Worm (Caenorhabditis elegans) whole organism, young adult: ENCODE measurements around the gene clh-1.

ENCODE experiments used
- B0035.1 ChIP-seq: sonication (generic microtip); optimal IDR thresholded peaks from 2 replicates; lab custom pipeline; 2016; ENCODE audit warnings: missing genetic modification characterization, mild to moderate bottlenecking, missing compliant biosample characterization, missing genotype, missing genetic modification reagents
- B0261.1 ChIP-seq: sonication (generic microtip); optimal IDR thresholded peaks from 2 replicates; lab custom pipeline; 2016; ENCODE audit warnings: mild to moderate bottlenecking, missing genetic modification characterization, moderate library complexity, missing compliant biosample characterization
- C17E4.6 ChIP-seq: fragments of 200-800 bp; sonication (Bioruptor generic); IDR thresholded peaks from 2 replicates; pipeline ENCODE4 v1.3.6; 2022; ENCODE audit warnings: missing genetic modification reagents, missing genetic modification characterization, missing compliant biosample characterization
- F10E7.11 ChIP-seq: sonication (generic microtip); optimal IDR thresholded peaks from 2 replicates; lab custom pipeline; 2017; ENCODE audit warnings: mild to moderate bottlenecking, missing genetic modification characterization, moderate library complexity, missing compliant biosample characterization
- F55B11.4 ChIP-seq: sonication (generic microtip); optimal IDR thresholded peaks from 2 replicates; lab custom pipeline; 2016; ENCODE audit warnings: missing compliant biosample characterization, missing genetic modification characterization, borderline replicate concordance; ENCODE audit not compliant: insufficient read depth
- F57C9.4 ChIP-seq: sonication (generic microtip); optimal IDR thresholded peaks from 2 replicates; lab custom pipeline; 2017; ENCODE audit warnings: mild to moderate bottlenecking, missing genetic modification characterization, missing compliant biosample characterization
- T26A5.8 ChIP-seq: sonication (generic microtip); optimal IDR thresholded peaks from 2 replicates; lab custom pipeline; 2016; ENCODE audit warnings: missing genetic modification characterization, missing compliant biosample characterization
- Y53G8AR.9 ChIP-seq: fragments of 200-800 bp; sonication (Bioruptor generic); conservative IDR thresholded peaks from 2 replicates; pipeline ENCODE4 v1.3.6; 2022; ENCODE audit warnings: missing genetic modification reagents, missing genetic modification characterization, missing compliant biosample characterization
- aptf-3 ChIP-seq: fragments of 200-800 bp; sonication (Bioruptor generic); IDR thresholded peaks from 2 replicates; pipeline ENCODE4 v1.3.6; 2022; ENCODE audit warnings: missing genetic modification characterization, missing compliant biosample characterization
- atf-7 ChIP-seq: sonication (generic microtip); optimal IDR thresholded peaks from 2 replicates; lab custom pipeline; 2017; ENCODE audit warnings: mild to moderate bottlenecking, missing genetic modification characterization, missing compliant biosample characterization
- cebp-2 ChIP-seq: fragments of 200-800 bp; sonication (Bioruptor generic); IDR thresholded peaks from 2 replicates; pipeline ENCODE4 v1.3.6; 2022; ENCODE audit warnings: missing genetic modification characterization, missing compliant biosample characterization
- ceh-79 ChIP-seq: sonication (generic microtip); optimal IDR thresholded peaks from 2 replicates; lab custom pipeline; 2017; ENCODE audit warnings: mild to moderate bottlenecking, missing genetic modification characterization, missing compliant biosample characterization
- dpl-1 ChIP-seq: fragments of 150-350 bp; optimal IDR thresholded peaks from 2 replicates; lab custom pipeline; 2014; ENCODE audit warnings: missing biosample characterization, missing genetic modification reagents, missing genetic modification characterization
- egl-18 ChIP-seq: fragments of 200-800 bp; sonication (Bioruptor generic); IDR thresholded peaks from 2 replicates; pipeline ENCODE4 v1.3.6; 2022; ENCODE audit warnings: missing genetic modification reagents, missing genetic modification characterization, missing compliant biosample characterization
- hlh-26 ChIP-seq: fragments of 200-800 bp; sonication (Bioruptor generic); conservative IDR thresholded peaks from 2 replicates; pipeline ENCODE4 v1.3.6; 2022; ENCODE audit warnings: missing genetic modification reagents, missing genetic modification characterization, missing compliant biosample characterization
- hmg-20 ChIP-seq: fragments of 200-800 bp; sonication (Bioruptor generic); IDR thresholded peaks from 2 replicates; pipeline ENCODE4 v1.3.6; 2022; ENCODE audit warnings: missing genetic modification reagents, missing genetic modification characterization, missing compliant biosample characterization
- lag-1 ChIP-seq: fragments of 200-800 bp; sonication (Bioruptor generic); IDR thresholded peaks from 2 replicates; pipeline ENCODE4 v1.3.6; 2022; ENCODE audit warnings: missing genetic modification reagents, missing genetic modification characterization, missing compliant biosample characterization
- let-526 ChIP-seq: fragments of 200-800 bp; sonication (Bioruptor generic); IDR thresholded peaks from 2 replicates; pipeline ENCODE4 v1.3.6; 2022; ENCODE audit warnings: missing genetic modification reagents, missing genetic modification characterization, missing compliant biosample characterization
- let-607 ChIP-seq, 2 experiments: fragments of 200-800 bp in 1 of 2; sonication (Bioruptor generic) in 1 of 2; sonication (generic microtip) in 1 of 2; optimal IDR thresholded peaks; 2 replicates each; lab custom pipeline; 2016 to 2018; ENCODE audit warnings: mild to moderate bottlenecking in 2 of 2, missing compliant biosample characterization in 2 of 2, missing genetic modification characterization in 2 of 2, moderate library complexity in 2 of 2, missing genotype in 1 of 2
- lin-35 ChIP-seq, 3 experiments: fragments of 150-350 bp in 2 of 3; sonication (generic microtip) in 1 of 3; optimal IDR thresholded peaks; 2 replicates each; lab custom pipeline; 2014 to 2018; ENCODE audit warnings: missing biosample characterization in 3 of 3, missing genetic modification characterization in 3 of 3, missing genetic modification reagents in 3 of 3
- lin-40 ChIP-seq: sonication (generic microtip); optimal IDR thresholded peaks from 2 replicates; lab custom pipeline; 2016; ENCODE audit warnings: missing genetic modification characterization, mild to moderate bottlenecking, missing compliant biosample characterization, missing genotype, missing genetic modification reagents
- lir-1 ChIP-seq: fragments of 200-800 bp; sonication (Bioruptor generic); conservative IDR thresholded peaks from 2 replicates; pipeline ENCODE4 v1.3.6; 2022; ENCODE audit warnings: missing genetic modification reagents, missing genetic modification characterization, missing compliant biosample characterization
- lsl-1 ChIP-seq: fragments of 200-800 bp; sonication (Bioruptor generic); optimal IDR thresholded peaks from 2 replicates; lab custom pipeline; 2018; ENCODE audit warnings: mild to moderate bottlenecking, missing genetic modification characterization, moderate library complexity, missing compliant biosample characterization
- mcd-1 ChIP-seq: fragments of 200-800 bp; sonication (Bioruptor generic); IDR thresholded peaks from 2 replicates; pipeline ENCODE4 v1.3.6; 2022; ENCODE audit warnings: missing genetic modification reagents, missing genetic modification characterization, missing compliant biosample characterization
- nfya-2 ChIP-seq: fragments of 200-800 bp; sonication (Bioruptor generic); IDR thresholded peaks from 2 replicates; pipeline ENCODE4 v1.3.6; 2022; ENCODE audit warnings: missing genetic modification reagents, missing genetic modification characterization, missing compliant biosample characterization
- nhr-179 ChIP-seq: sonication (generic microtip); optimal IDR thresholded peaks from 2 replicates; lab custom pipeline; 2016; ENCODE audit warnings: mild to moderate bottlenecking, missing genetic modification characterization, missing compliant biosample characterization
- nhr-27 ChIP-seq: fragments of 200-800 bp; sonication (Bioruptor generic); optimal IDR thresholded peaks from 2 replicates; lab custom pipeline; 2018; ENCODE audit warnings: mild to moderate bottlenecking, missing genetic modification characterization, moderate library complexity, missing compliant biosample characterization
- nhr-80 ChIP-seq: sonication (generic microtip); optimal IDR thresholded peaks from 2 replicates; lab custom pipeline; 2016; ENCODE audit warnings: missing genetic modification characterization, missing compliant biosample characterization
- pha-4 ChIP-seq: fragments of 150-350 bp; sonication (generic microtip); optimal IDR thresholded peaks from 2 replicates; lab custom pipeline; 2014; ENCODE audit warnings: missing biosample characterization, missing genetic modification reagents, missing genetic modification characterization
- rcor-1 ChIP-seq: fragments of 200-800 bp; sonication (Bioruptor generic); IDR thresholded peaks from 2 replicates; pipeline ENCODE4 v1.3.6; 2022; ENCODE audit warnings: missing genetic modification reagents, missing genetic modification characterization, missing compliant biosample characterization
- snpc-3.4 ChIP-seq: sonication (generic microtip); optimal IDR thresholded peaks from 2 replicates; lab custom pipeline; 2017; ENCODE audit warnings: missing genetic modification characterization, mild to moderate bottlenecking, missing compliant biosample characterization, antibody characterized with exemption, moderate library complexity, missing genotype, missing genetic modification reagents
- tbp1 ChIP-seq: fragments of 200-800 bp; sonication (Bioruptor generic); optimal IDR thresholded peaks from 2 replicates; lab custom pipeline; 2018; ENCODE audit warnings: mild to moderate bottlenecking, missing genetic modification characterization, missing compliant biosample characterization
- tlf-1 ChIP-seq: fragments of 200-800 bp; sonication (Bioruptor generic); optimal IDR thresholded peaks from 2 replicates; lab custom pipeline; 2018; ENCODE audit warnings: mild to moderate bottlenecking, missing genetic modification characterization, missing compliant biosample characterization
- unc-62 ChIP-seq: fragments of 150-350 bp; optimal IDR thresholded peaks from 2 replicates; lab custom pipeline; 2014; ENCODE audit warnings: missing biosample characterization, missing genetic modification reagents, missing genetic modification characterization
- xnd-1 ChIP-seq: sonication (generic microtip); optimal IDR thresholded peaks from 2 replicates; lab custom pipeline; 2016; ENCODE audit warnings: missing genotype, missing genetic modification reagents, missing genetic modification characterization, missing compliant biosample characterization
- ztf-26 ChIP-seq: sonication (generic microtip); optimal IDR thresholded peaks from 2 replicates; lab custom pipeline; 2017; ENCODE audit warnings: missing genetic modification characterization, missing compliant biosample characterization

Gene clh-1

DNA sequence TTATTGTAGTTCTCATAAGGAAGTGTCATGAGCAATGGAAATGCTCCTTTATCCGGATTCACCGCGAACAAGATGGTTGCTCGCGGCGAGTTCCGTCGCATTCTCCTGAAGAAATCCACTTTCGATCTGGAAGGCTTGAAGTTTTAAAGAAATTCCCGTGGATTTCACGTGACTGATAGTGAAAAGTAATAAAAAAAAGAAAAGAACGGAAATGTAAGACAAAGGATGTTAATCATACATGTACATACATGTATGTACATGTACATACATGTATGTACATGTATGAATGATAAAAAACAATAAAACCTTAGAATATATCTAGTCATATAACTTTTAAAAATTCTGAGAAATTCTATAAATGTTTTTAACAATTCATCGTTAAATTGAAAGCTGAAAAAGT is at the start of gene clh-1:
clh-1 (minus strand) TSS at position 101 of the 400 bp plus-strand sequence.
- TF ChIP-seq lag-1 (GFP tag; lab: Robert Waterston, UW) = no peak
- TF ChIP-seq ztf-26 (tag; lab: Kevin White, UChicago) = no peak
- TF ChIP-seq nhr-179 = no peak
- TF ChIP-seq hlh-26 (GFP tag; lab: Robert Waterston, UW) = no peak
- no peak for TF ChIP-seq B0035.1 (tag; lab: Kevin White, UChicago)
- TF ChIP-seq, all 124 proteins: peak for 0

DNA sequence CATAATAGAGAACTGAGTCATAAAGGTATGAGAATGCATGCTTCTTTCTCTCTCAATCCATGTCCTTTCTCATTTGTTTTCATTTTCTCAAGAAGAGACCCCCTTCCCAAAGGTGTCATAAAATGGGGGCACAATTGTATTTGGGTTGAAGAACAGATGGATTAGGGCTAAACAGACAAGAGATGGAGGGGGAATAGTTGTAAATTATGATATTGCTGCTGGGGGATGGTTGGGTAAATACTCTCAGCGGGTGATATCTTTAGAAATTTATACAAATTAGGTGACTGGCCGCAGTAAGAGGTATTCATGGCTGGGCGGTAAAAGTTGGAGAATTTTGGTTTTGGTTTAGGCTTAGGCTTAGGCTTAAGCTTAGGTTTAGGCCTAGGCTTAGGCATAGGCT is 48.8 kb upstream of the clh-1 start:
- TF ChIP-seq snpc-3.4 (tag; lab: Kevin White, UChicago) = no peak
- no peak for TF ChIP-seq nfya-2 (GFP tag; lab: Robert Waterston, UW)
- no peak for TF ChIP-seq lin-40 (tag; lab: Kevin White, UChicago)
- no peak for TF ChIP-seq tlf-1 (GFP tag; lab: Kevin White, UChicago)
- TF ChIP-seq T26A5.8 = no peak
- TF ChIP-seq B0261.1 (tag; lab: Kevin White, UChicago) = no peak
- no peak for TF ChIP-seq tbp1 (GFP tag; lab: Kevin White, UChicago)

DNA sequence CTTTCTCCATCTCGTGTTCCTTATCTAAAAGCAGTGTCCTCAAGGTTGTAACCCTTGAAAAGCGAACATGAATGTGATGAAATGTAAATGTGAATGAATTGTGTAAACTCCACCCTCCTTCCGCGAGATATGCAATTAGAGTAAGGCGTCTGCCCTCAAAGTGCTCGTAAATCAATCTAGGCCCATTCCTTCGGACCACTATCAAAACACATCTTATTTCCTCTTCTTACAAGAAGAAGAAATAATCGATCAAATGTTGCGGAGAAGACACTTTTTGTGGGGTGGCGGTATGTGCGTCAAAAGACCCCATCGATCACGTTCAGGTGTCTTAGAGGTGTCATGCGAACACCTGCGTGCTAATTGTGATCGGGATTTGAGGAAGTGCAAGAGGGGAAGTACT is 45.9 kb upstream of the clh-1 start:
- TF ChIP-seq Y53G8AR.9 (GFP tag; lab: Robert Waterston, UW) = no peak
- no peak for TF ChIP-seq mcd-1 (GFP tag; lab: Robert Waterston, UW)

DNA sequence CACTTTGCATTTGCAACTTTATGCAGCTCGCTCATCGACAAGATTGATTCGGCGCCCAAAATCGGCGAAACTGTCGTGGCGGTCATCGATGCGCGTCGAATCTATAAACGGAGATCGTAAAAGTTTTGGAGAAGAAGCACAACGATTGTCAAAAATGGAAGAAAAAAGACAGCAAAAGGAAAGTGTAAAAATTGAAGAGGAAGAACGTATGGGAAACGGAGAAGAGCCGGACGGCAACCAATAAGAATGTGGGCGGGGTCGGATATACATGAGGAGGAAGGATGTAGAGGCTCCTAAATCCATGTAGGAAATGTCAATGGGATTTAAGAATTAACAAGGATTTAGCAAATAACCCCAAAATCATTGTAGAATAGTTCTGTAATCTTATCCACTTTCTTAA is 44.8 kb upstream of the clh-1 start, which contains the start of gene vab-23:
vab-23 (minus strand) TSS at position 101 of the 400 bp plus-strand sequence.
- TF ChIP-seq unc-62 (no peak), lir-1 (GFP tag; lab: Robert Waterston, UW) (no peak), let-526 (no peak), tbp1 (GFP tag; lab: Kevin White, UChicago) (no peak), rcor-1 (GFP tag; lab: Robert Waterston, UW) (no peak)

DNA sequence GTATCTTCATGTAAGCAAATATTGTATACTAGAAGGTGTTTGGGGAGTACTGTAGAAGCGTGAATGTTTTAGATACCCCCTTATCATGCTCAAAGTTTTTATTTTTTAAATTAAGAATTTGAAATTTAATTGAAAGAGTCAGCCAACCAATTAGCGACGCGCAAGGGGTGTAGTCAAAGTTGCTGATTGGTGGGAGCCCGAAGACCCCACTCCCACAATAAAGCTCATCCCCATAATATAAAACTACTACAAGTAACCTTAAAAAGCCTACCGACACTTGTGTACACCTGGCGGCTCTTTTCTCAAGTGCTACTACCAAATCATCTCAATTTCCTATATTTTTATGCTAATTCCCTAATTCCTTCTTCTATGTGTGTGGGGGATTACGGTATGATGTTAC is 43.5 kb upstream of the clh-1 start:
- no peak for TF ChIP-seq nhr-27
- no peak for TF ChIP-seq ceh-79 (tag; lab: Kevin White, UChicago)
- no peak for TF ChIP-seq nhr-80 (tag; lab: Kevin White, UChicago)
- TF ChIP-seq aptf-3 (GFP tag; lab: Robert Waterston, UW) = no peak
- TF ChIP-seq atf-7 (tag; lab: Kevin White, UChicago) = no peak
- TF ChIP-seq F10E7.11 (tag; lab: Kevin White, UChicago) = no peak
- TF ChIP-seq let-607 (tag; optimal IDR thresholded peaks at IDR 0.05; lab: Kevin White, UChicago) = no peak
- no peak for TF ChIP-seq B0261.1 (tag; lab: Kevin White, UChicago)
- TF ChIP-seq lin-35 (GFP tag; optimal IDR thresholded peaks at IDR 0.05; lab: Kevin White, UChicago) = no peak
- no peak for TF ChIP-seq C17E4.6 (GFP tag; lab: Robert Waterston, UW)
- no peak for TF ChIP-seq xnd-1
- no peak for TF ChIP-seq F55B11.4 (tag; lab: Kevin White, UChicago)
- no peak for TF ChIP-seq lsl-1 (GFP tag; lab: Kevin White, UChicago)
- TF ChIP-seq egl-18 (GFP tag; lab: Robert Waterston, UW) = no peak
- no peak for TF ChIP-seq pha-4
- TF ChIP-seq hmg-20 (GFP tag; lab: Robert Waterston, UW) = no peak
- TF ChIP-seq dpl-1 (GFP tag; lab: Kevin White, UChicago) = no peak
- no peak for TF ChIP-seq F57C9.4 (tag; lab: Kevin White, UChicago)
- no peak for TF ChIP-seq cebp-2 (GFP tag; lab: Robert Waterston, UW)
